Fruit fly (Drosophila melanogaster) S2 (cell line): Measurements from ENCODE around the gene Lsp1alpha.

Experiments used
- CG8478 ChIP-seq: fragments of >200 bp; optimal IDR thresholded peaks from 2 replicates; lab custom pipeline; 2018
- CTCF ChIP-seq, 2 experiments: fragments of >200 bp; optimal IDR thresholded peaks; 2 replicates each; lab custom pipeline; 2018

- no peak for TF ChIP-seq CG8478 (lab: Kevin White, UChicago)
- TF ChIP-seq CTCF (optimal IDR thresholded peaks at IDR 0.05; lab: Kevin White, UChicago), result no peak
Observed at dm6 chrX:12470187-12470931, 19.7 kb upstream of the Lsp1alpha start.
